Worm (Caenorhabditis elegans) whole organism, mixed stage, embryonic: ENCODE measurements around the gene pbs-6.

Experiments
- ceh-83 ChIP-seq: fragments of 200-800 bp; sonication (Bioruptor generic); optimal IDR thresholded peaks from 2 replicates; lab custom pipeline; 2018; ENCODE audit warnings: mild to moderate bottlenecking, missing genetic modification characterization, missing compliant biosample characterization
- ces-1 ChIP-seq: fragments of 150-350 bp; optimal IDR thresholded peaks from 2 replicates; lab custom pipeline; 2014; ENCODE audit warnings: missing biosample characterization, missing genetic modification reagents, missing genetic modification characterization
- elt-1 ChIP-seq: sonication (generic microtip); optimal IDR thresholded peaks from 2 replicates; lab custom pipeline; 2017; ENCODE audit warnings: missing genetic modification characterization, mild to moderate bottlenecking, missing compliant biosample characterization, antibody characterized with exemption, moderate library complexity, borderline replicate concordance; ENCODE audit not compliant: insufficient read depth
- ztf-11 ChIP-seq: fragments of 150-350 bp; optimal IDR thresholded peaks from 2 replicates; lab custom pipeline; 2014; ENCODE audit warnings: missing biosample characterization, missing genetic modification characterization

DNA sequence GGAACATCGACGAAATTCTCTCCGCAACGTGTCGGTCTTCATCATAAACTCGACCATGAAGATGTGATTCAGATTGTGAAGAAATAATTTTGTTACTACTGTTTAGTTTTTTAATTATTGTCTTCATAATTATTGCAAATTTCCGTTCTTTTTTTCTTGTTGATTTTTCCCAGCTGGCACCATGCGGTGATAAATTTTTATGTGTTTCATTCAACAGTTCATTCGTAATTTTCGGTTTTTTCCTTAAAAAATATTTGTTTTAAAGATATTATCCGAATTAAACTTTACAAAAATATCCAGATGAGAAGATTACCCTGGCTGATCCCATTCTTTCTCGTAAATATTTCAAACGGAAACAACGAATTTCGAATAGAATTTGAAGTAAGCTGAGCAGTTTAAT, 3.2 kb upstream of the pbs-6 start, which contains the start of gene C02F5.13:
- TF ChIP-seq ceh-83 (GFP tag; lab: Kevin White, UChicago) (no peak), ces-1 (no peak), ztf-11 (tag; lab: Kevin White, UChicago) (no peak), elt-1 (no peak)
